Worm (Caenorhabditis elegans) whole organism, L3 larva: Measurements from ENCODE around the gene K01G5.10.

Experiments used
- daf-12 ChIP-seq: fragments of 150-350 bp; optimal IDR thresholded peaks from 2 replicates; lab custom pipeline; 2014; ENCODE audit warnings: missing biosample characterization, missing genetic modification reagents, missing genetic modification characterization
- jun-1 ChIP-seq: fragments of 150-350 bp; optimal IDR thresholded peaks from 2 replicates; lab custom pipeline; 2014; ENCODE audit warnings: missing biosample characterization, missing genetic modification reagents, missing genetic modification characterization
- lin-15B ChIP-seq: fragments of 150-350 bp; optimal IDR thresholded peaks from 2 replicates; lab custom pipeline; 2014; ENCODE audit warnings: missing biosample characterization, missing genetic modification characterization
- nhr-237 ChIP-seq: fragments of 150-350 bp; optimal IDR thresholded peaks from 2 replicates; lab custom pipeline; 2014; ENCODE audit warnings: missing biosample characterization, missing genetic modification characterization
- nhr-25 ChIP-seq: sonication (generic microtip); optimal IDR thresholded peaks from 2 replicates; lab custom pipeline; 2017; ENCODE audit warnings: missing biosample characterization, missing genetic modification characterization
- sea-2 ChIP-seq: fragments of 150-350 bp; sonication (generic microtip); optimal IDR thresholded peaks from 4 replicates; lab custom pipeline; 2014; ENCODE audit warnings: missing biosample characterization, missing genetic modification reagents, missing genetic modification characterization

DNA sequence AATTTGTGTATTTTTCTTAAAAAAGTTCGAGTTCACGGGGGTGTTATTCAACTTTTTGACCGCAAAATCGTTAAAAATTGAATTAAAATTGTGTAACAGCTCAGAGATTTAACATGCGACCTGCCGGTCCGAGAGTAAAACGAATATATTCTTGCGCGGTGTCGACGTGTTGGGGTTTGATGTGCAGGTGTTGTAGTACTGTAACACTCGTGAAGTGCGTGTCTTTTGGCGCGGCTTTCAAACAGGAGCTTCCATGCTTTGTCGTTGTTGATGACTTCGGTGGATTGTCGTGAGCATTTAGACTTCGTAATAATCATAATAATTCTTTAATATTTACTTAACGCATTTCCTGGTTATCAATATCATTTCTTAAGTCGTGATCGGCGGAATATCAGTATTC lies 27.8 kb downstream of the K01G5.10 start, which contains the start of gene tat-3:
- TF ChIP-seq nhr-237 (tag; lab: Kevin White, UChicago) (no peak), daf-12 (no peak), sea-2 (GFP tag; lab: Kevin White, UChicago) (no peak), lin-15B (no peak), jun-1 (tag; lab: Kevin White, UChicago) (no peak), nhr-25 (tag; lab: Kevin White, UChicago) (no peak)
